Worm (Caenorhabditis elegans): ENCODE measurements around the gene C56A3.4.

ce11 chrV:13589494-13590176, 38.1 kb upstream of the C56A3.4 start, which contains the start of the genes F53F4.2 and F53F4.18:
- TF ChIP-seq ceh-16 (tag; optimal IDR thresholded peaks at IDR 0.05) (no peak), mdl-1 (tag; optimal IDR thresholded peaks at IDR 0.05) (no peak), ztf-11 (tag; optimal IDR thresholded peaks at IDR 0.05) (no peak), snpc-4 (tag; optimal IDR thresholded peaks at IDR 0.05) (no peak), nhr-237 (tag; optimal IDR thresholded peaks at IDR 0.05) (no peak), unc-39 (tag; optimal IDR thresholded peaks at IDR 0.05) (no peak), daf-12 (tag; optimal IDR thresholded peaks at IDR 0.05) (no peak), unc-62 (GFP tag; optimal IDR thresholded peaks at IDR 0.05) (no peak), nhr-12 (tag; optimal IDR thresholded peaks at IDR 0.05) (no peak), nhr-43 (tag; optimal IDR thresholded peaks at IDR 0.05; ENCODE audit: poor library complexity, severe bottlenecking) (no peak), ceh-82 (tag; optimal IDR thresholded peaks at IDR 0.05) (no peak), nhr-11 (tag; optimal IDR thresholded peaks at IDR 0.05) (no peak), nhr-23 (tag; optimal IDR thresholded peaks at IDR 0.05) (no peak)
